Fruit fly (Drosophila melanogaster) whole organism, prepupa: Measurements from ENCODE around the gene Or30a.
A peak's percentile ranks its signal among the peaks of the same experiment; 100 is the strongest.

Source experiments
- Blimp-1 ChIP-seq: fragments of 200-800 bp; sonication (Bioruptor generic); optimal IDR thresholded peaks from 3 replicates; lab custom pipeline; 2017; ENCODE audit warnings: missing biosample characterization, missing genetic modification characterization, mild to moderate bottlenecking, moderate library complexity, missing genetic modification reagents
- CG11294 ChIP-seq: fragments of 200-800 bp; sonication (Bioruptor generic); IDR thresholded peaks from 2 replicates; pipeline ENCODE4 v1.3.6; 2022; ENCODE audit warnings: missing biosample characterization, missing genetic modification characterization
- CG11762 ChIP-seq: fragments of 200-800 bp; sonication (Bioruptor generic); optimal IDR thresholded peaks from 3 replicates; lab custom pipeline; 2016; ENCODE audit warnings: missing biosample characterization, missing genetic modification characterization; ENCODE audit not compliant: insufficient read depth
- CG15336 ChIP-seq: fragments of 200-800 bp; sonication (Bioruptor generic); IDR thresholded peaks from 2 replicates; pipeline ENCODE4 v1.3.6; 2022; ENCODE audit warnings: missing biosample characterization, missing genetic modification characterization
- CG1621 ChIP-seq: fragments of 200-800 bp; sonication (Bioruptor generic); optimal IDR thresholded peaks from 3 replicates; lab custom pipeline; 2018; ENCODE audit warnings: missing biosample characterization, mild to moderate bottlenecking, missing genetic modification characterization
- CG31627 ChIP-seq: fragments of 200-800 bp; sonication (Bioruptor generic); optimal IDR thresholded peaks from 3 replicates; lab custom pipeline; 2016; ENCODE audit warnings: missing biosample characterization, missing genetic modification characterization
- CG32006 ChIP-seq: fragments of 200-800 bp; sonication (Bioruptor generic); optimal IDR thresholded peaks from 3 replicates; lab custom pipeline; 2017; ENCODE audit warnings: missing biosample characterization, mild to moderate bottlenecking, missing genetic modification characterization
- CG34406 ChIP-seq: fragments of 200-800 bp; sonication (Bioruptor generic); optimal IDR thresholded peaks from 3 replicates; lab custom pipeline; 2016; ENCODE audit warnings: missing biosample characterization, missing genetic modification characterization
- CG3919 ChIP-seq: fragments of 200-800 bp; sonication (Bioruptor generic); optimal IDR thresholded peaks from 3 replicates; lab custom pipeline; 2016; ENCODE audit warnings: missing biosample characterization, missing genetic modification characterization
- CG6163 ChIP-seq: fragments of 200-800 bp; sonication (Bioruptor generic); IDR thresholded peaks from 3 replicates; pipeline ENCODE4 v1.3.6; 2022; ENCODE audit warnings: missing biosample characterization, missing genetic modification characterization
- CG6276 ChIP-seq: fragments of 200-800 bp; sonication (Bioruptor generic); optimal IDR thresholded peaks from 2 replicates; lab custom pipeline; 2017; ENCODE audit warnings: missing biosample characterization, mild to moderate bottlenecking, missing genetic modification characterization
- CG6808 ChIP-seq: fragments of 200-800 bp; sonication (Bioruptor generic); optimal IDR thresholded peaks from 3 replicates; lab custom pipeline; 2017; ENCODE audit warnings: missing biosample characterization, missing genetic modification characterization, mild to moderate bottlenecking, moderate library complexity, missing genetic modification reagents
- CG6854 ChIP-seq: fragments of 200-800 bp; sonication (Bioruptor generic); optimal IDR thresholded peaks from 2 replicates; lab custom pipeline; 2017; ENCODE audit warnings: missing biosample characterization, mild to moderate bottlenecking, missing genetic modification characterization
- CG7368 ChIP-seq: fragments of 200-800 bp; sonication (Bioruptor generic); optimal IDR thresholded peaks from 3 replicates; lab custom pipeline; 2016; ENCODE audit warnings: missing biosample characterization, missing genetic modification characterization
- CG8119 ChIP-seq: fragments of 200-800 bp; sonication (Bioruptor generic); IDR thresholded peaks from 3 replicates; pipeline ENCODE4 v1.3.6; 2022; ENCODE audit warnings: missing biosample characterization, missing genetic modification characterization
- CG8319 ChIP-seq: fragments of 200-800 bp; sonication (Bioruptor generic); optimal IDR thresholded peaks from 3 replicates; lab custom pipeline; 2016; ENCODE audit warnings: missing biosample characterization, missing genetic modification characterization
- CG8632 ChIP-seq: fragments of 200-800 bp; sonication (Bioruptor generic); optimal IDR thresholded peaks from 3 replicates; lab custom pipeline; 2016; ENCODE audit warnings: missing biosample characterization, missing genetic modification characterization
- CG9139 ChIP-seq: fragments of 200-800 bp; sonication (Bioruptor generic); optimal IDR thresholded peaks from 3 replicates; lab custom pipeline; 2017; ENCODE audit warnings: missing biosample characterization, mild to moderate bottlenecking, missing genetic modification characterization
- Eip78C ChIP-seq: fragments of 200-800 bp; sonication (Bioruptor generic); peaks from one replicate; lab custom pipeline; 2016; ENCODE audit warnings: missing biosample characterization, missing genetic modification characterization
- Ets21C ChIP-seq: fragments of 200-800 bp; sonication (Bioruptor generic); optimal IDR thresholded peaks from 3 replicates; lab custom pipeline; 2016; ENCODE audit warnings: missing biosample characterization, missing genetic modification characterization
- Ets96B ChIP-seq: fragments of 200-800 bp; optimal IDR thresholded peaks from 2 replicates; lab custom pipeline; 2019; ENCODE audit warnings: missing biosample characterization, mild to moderate bottlenecking, missing genetic modification characterization, moderate library complexity
- Gug ChIP-seq: fragments of 200-800 bp; sonication (Bioruptor generic); IDR thresholded peaks from 2 replicates; pipeline ENCODE4 v1.3.6; 2022; ENCODE audit warnings: missing biosample characterization, missing genetic modification characterization
- Hr38 ChIP-seq: sonication (Bioruptor generic); optimal IDR thresholded peaks from 2 replicates; lab custom pipeline; 2016; ENCODE audit warnings: missing biosample characterization, missing genetic modification characterization
- Hr39 ChIP-seq: fragments of 200-800 bp; sonication (Bioruptor generic); optimal IDR thresholded peaks from 2 replicates; lab custom pipeline; 2016; ENCODE audit warnings: missing biosample characterization, missing genetic modification characterization
- Hr4 ChIP-seq: fragments of 200-800 bp; sonication (Bioruptor generic); optimal IDR thresholded peaks from 3 replicates; lab custom pipeline; 2016; ENCODE audit warnings: missing biosample characterization, missing genetic modification characterization
- Met ChIP-seq: fragments of 200-800 bp; sonication (Bioruptor generic); optimal IDR thresholded peaks from 3 replicates; lab custom pipeline; 2016; ENCODE audit warnings: missing biosample characterization, missing genetic modification characterization
- OdsH ChIP-seq: fragments of 200-800 bp; sonication (Bioruptor generic); optimal IDR thresholded peaks from 3 replicates; lab custom pipeline; 2016; ENCODE audit warnings: missing biosample characterization, missing genetic modification characterization
- Smox ChIP-seq: fragments of 200-800 bp; sonication (Bioruptor generic); optimal IDR thresholded peaks from 3 replicates; lab custom pipeline; 2016; ENCODE audit warnings: missing biosample characterization, missing genetic modification characterization
- Sox102F ChIP-seq: fragments of 200-800 bp; sonication (Bioruptor generic); optimal IDR thresholded peaks from 2 replicates; lab custom pipeline; 2016; ENCODE audit warnings: missing biosample characterization, mild to moderate bottlenecking, missing genetic modification characterization
- Sox15 ChIP-seq: fragments of 200-800 bp; sonication (Bioruptor generic); optimal IDR thresholded peaks from 3 replicates; lab custom pipeline; 2016; ENCODE audit warnings: missing biosample characterization, missing genetic modification characterization
- achi ChIP-seq: fragments of 200-800 bp; sonication (Bioruptor generic); optimal IDR thresholded peaks from 3 replicates; lab custom pipeline; 2016; ENCODE audit warnings: missing biosample characterization, missing genetic modification characterization
- acj6 ChIP-seq: fragments of 200-800 bp; sonication (Bioruptor generic); optimal IDR thresholded peaks from 3 replicates; lab custom pipeline; 2016; ENCODE audit warnings: missing biosample characterization, missing genetic modification characterization
- dac ChIP-seq: fragments of 200-800 bp; sonication (Bioruptor generic); optimal IDR thresholded peaks from 2 replicates; lab custom pipeline; 2017; ENCODE audit warnings: missing biosample characterization, mild to moderate bottlenecking, missing genetic modification characterization
- dsx ChIP-seq: fragments of 200-800 bp; optimal IDR thresholded peaks from 3 replicates; lab custom pipeline; 2019; ENCODE audit warnings: missing biosample characterization, mild to moderate bottlenecking, missing genetic modification characterization, moderate library complexity; ENCODE audit not compliant: poor library complexity, severe bottlenecking
- fd59A ChIP-seq: fragments of 200-800 bp; sonication (Bioruptor generic); optimal IDR thresholded peaks from 2 replicates; lab custom pipeline; 2017; ENCODE audit warnings: missing biosample characterization, mild to moderate bottlenecking, missing genetic modification characterization, missing genetic modification reagents
- fd85E ChIP-seq: fragments of 200-800 bp; sonication (Bioruptor generic); optimal IDR thresholded peaks from 3 replicates; lab custom pipeline; 2016; ENCODE audit warnings: missing biosample characterization, missing genetic modification characterization
- fkh ChIP-seq: fragments of 200-800 bp; sonication (Bioruptor generic); optimal IDR thresholded peaks from 3 replicates; lab custom pipeline; 2017; ENCODE audit warnings: missing biosample characterization, mild to moderate bottlenecking, missing genetic modification characterization, moderate library complexity
- lz ChIP-seq: fragments of 200-800 bp; sonication (Bioruptor generic); optimal IDR thresholded peaks from 3 replicates; lab custom pipeline; 2016; ENCODE audit warnings: missing biosample characterization, missing genetic modification characterization
- net ChIP-seq: fragments of 200-800 bp; sonication (Bioruptor generic); optimal IDR thresholded peaks from 3 replicates; lab custom pipeline; 2016; ENCODE audit warnings: missing biosample characterization, missing genetic modification characterization
- pdm3 ChIP-seq: fragments of 200-800 bp; sonication (Bioruptor generic); optimal IDR thresholded peaks from 3 replicates; lab custom pipeline; 2016; ENCODE audit warnings: missing biosample characterization, missing genetic modification characterization
- salr ChIP-seq, 2 experiments: fragments of 200-800 bp; sonication (Bioruptor generic); optimal IDR thresholded peaks; 3 replicates each; lab custom pipeline; 2016 to 2018; ENCODE audit warnings: missing biosample characterization in 2 of 2, missing genetic modification characterization in 2 of 2, mild to moderate bottlenecking in 1 of 2
- vri ChIP-seq: fragments of 200-800 bp; sonication (Bioruptor generic); optimal IDR thresholded peaks from 3 replicates; lab custom pipeline; 2016; ENCODE audit warnings: missing biosample characterization, mild to moderate bottlenecking, missing genetic modification characterization

Or30a gene

dm6 chr2L:9133169-9133568 is 21.6 kb downstream of the Or30a start (continued):
- TF ChIP-seq CG6808 (peak; percentile 55), fd59A (GFP tag; lab: Kevin White, UChicago) (peak; percentile 15), Hr39 (GFP tag; lab: Kevin White, UChicago) (no peak), vri (no peak), CG15336 (GFP tag; lab: Robert Waterston, UW) (peak; percentile 82), CG6163 (GFP tag; lab: Robert Waterston, UW) (peak; percentile 72; the same call in 2 of the 3 replicates), Hr38 (no peak), acj6 (GFP tag; lab: Kevin White, UChicago) (peak; percentile 63), dsx (GFP tag; lab: Kevin White, UChicago) (peak; percentile 70), Hr4 (GFP tag; lab: Kevin White, UChicago) (peak; percentile 36), fkh (no peak), CG9139 (peak; percentile 48), CG1621 (peak; percentile 34), salr (GFP tag; optimal IDR thresholded peaks at IDR 0.05; lab: Kevin White, UChicago) (peak in 1 of 2 experiments; percentile 48), net (GFP tag; lab: Kevin White, UChicago) (peak; percentile 55), Sox15 (GFP tag; lab: Kevin White, UChicago) (no peak), CG6276 (GFP tag; lab: Kevin White, UChicago) (peak; percentile 38), pdm3 (GFP tag; lab: Kevin White, UChicago) (peak; percentile 39), Met (GFP tag; lab: Kevin White, UChicago) (peak; percentile 51), OdsH (peak; percentile 70), CG8119 (GFP tag; lab: Robert Waterston, UW) (peak; percentile 68), CG3919 (peak; percentile 71), fd85E (no peak), lz (peak; percentile 33), Sox102F (peak; percentile 36), CG32006 (GFP tag; lab: Kevin White, UChicago) (peak; percentile 69), CG11294 (no peak), Smox (GFP tag; lab: Kevin White, UChicago) (peak; percentile 45), CG6854 (no peak), achi (GFP tag; lab: Kevin White, UChicago) (peak; percentile 71), dac (GFP tag; lab: Kevin White, UChicago) (no peak), CG8632 (peak; percentile 24), Eip78C (peak; percentile 91), Blimp-1 (no peak), CG34406 (GFP tag; lab: Kevin White, UChicago) (peak; percentile 66), Ets96B (tag; lab: Kevin White, UChicago) (peak; percentile 72), CG31627 (no peak), CG8319 (GFP tag; lab: Kevin White, UChicago) (peak; percentile 27), Gug (GFP tag; lab: Robert Waterston, UW) (peak; percentile 38), CG11762 (GFP tag; lab: Kevin White, UChicago) (peak; percentile 44)

dm6 chr2L:9134209-9134608 is 22.6 kb downstream of the Or30a start:
- peak; percentile 75 for TF ChIP-seq vri
- no peak for TF ChIP-seq Ets21C (GFP tag; lab: Kevin White, UChicago)
- TF ChIP-seq fkh = peak; percentile 56
- TF ChIP-seq, all 60 proteins: peak for 2

dm6 chr2L:9134940-9135339 is 23.3 kb downstream of the Or30a start:
- TF ChIP-seq CG7368 (GFP tag; lab: Kevin White, UChicago) = no peak
- TF ChIP-seq CG15336 (GFP tag; lab: Robert Waterston, UW) = no peak
- TF ChIP-seq Sox15 (GFP tag; lab: Kevin White, UChicago) = no peak
- no peak for TF ChIP-seq pdm3 (GFP tag; lab: Kevin White, UChicago)
- TF ChIP-seq, all 60 proteins: peak for 0
